Worm (Caenorhabditis elegans) whole organism, mixed stage, embryonic: Measurements from ENCODE around the gene arx-6.

Source experiments
- blmp-1 ChIP-seq: fragments of 150-350 bp; optimal IDR thresholded peaks from 2 replicates; lab custom pipeline; 2014; ENCODE audit warnings: missing biosample characterization, missing genetic modification characterization
- ceh-43 ChIP-seq: fragments of 200-800 bp; sonication (Bioruptor generic); optimal IDR thresholded peaks from 2 replicates; lab custom pipeline; 2018; ENCODE audit warnings: mild to moderate bottlenecking, missing genetic modification characterization, moderate library complexity, missing compliant biosample characterization
- ceh-83 ChIP-seq: fragments of 200-800 bp; sonication (Bioruptor generic); optimal IDR thresholded peaks from 2 replicates; lab custom pipeline; 2018; ENCODE audit warnings: mild to moderate bottlenecking, missing genetic modification characterization, missing compliant biosample characterization
- elt-1 ChIP-seq: sonication (generic microtip); optimal IDR thresholded peaks from 2 replicates; lab custom pipeline; 2017; ENCODE audit warnings: missing genetic modification characterization, mild to moderate bottlenecking, missing compliant biosample characterization, antibody characterized with exemption, moderate library complexity, borderline replicate concordance; ENCODE audit not compliant: insufficient read depth
- flh-1 ChIP-seq: fragments of 200-800 bp; sonication (Bioruptor generic); optimal IDR thresholded peaks from 2 replicates; lab custom pipeline; 2018; ENCODE audit warnings: mild to moderate bottlenecking, missing genetic modification characterization, moderate library complexity, missing compliant biosample characterization
- ham-2 ChIP-seq: fragments of 200-800 bp; sonication (Bioruptor generic); optimal IDR thresholded peaks from 2 replicates; lab custom pipeline; 2018; ENCODE audit warnings: mild to moderate bottlenecking, missing genetic modification characterization, missing compliant biosample characterization
- lsy-2 ChIP-seq: fragments of 150-350 bp; optimal IDR thresholded peaks from 2 replicates; lab custom pipeline; 2014; ENCODE audit warnings: missing biosample characterization, missing genetic modification characterization
- nhr-12 ChIP-seq: fragments of 150-350 bp; optimal IDR thresholded peaks from 2 replicates; lab custom pipeline; 2014; ENCODE audit warnings: missing biosample characterization, missing genetic modification characterization
- nhr-2 ChIP-seq: fragments of 150-350 bp; optimal IDR thresholded peaks from 2 replicates; lab custom pipeline; 2014; ENCODE audit warnings: missing biosample characterization, missing genetic modification characterization
- nhr-237 ChIP-seq: fragments of 150-350 bp; optimal IDR thresholded peaks from 2 replicates; lab custom pipeline; 2014; ENCODE audit warnings: missing biosample characterization, missing genetic modification characterization
- nhr-76 ChIP-seq: sonication (generic microtip); optimal IDR thresholded peaks from 2 replicates; lab custom pipeline; 2017; ENCODE audit warnings: missing biosample characterization, missing genetic modification characterization
- sptf-1 ChIP-seq: sonication (generic microtip); optimal IDR thresholded peaks from 2 replicates; lab custom pipeline; 2017; ENCODE audit warnings: mild to moderate bottlenecking, missing genetic modification characterization, moderate library complexity, missing compliant biosample characterization
- unc-62 ChIP-seq: fragments of 150-350 bp; optimal IDR thresholded peaks from 2 replicates; lab custom pipeline; 2014; ENCODE audit warnings: missing biosample characterization, missing genetic modification reagents, missing genetic modification characterization
- ztf-11 ChIP-seq: fragments of 150-350 bp; optimal IDR thresholded peaks from 2 replicates; lab custom pipeline; 2014; ENCODE audit warnings: missing biosample characterization, missing genetic modification characterization

ce11 chrIII:4883429-4883828 is 5.0 kb downstream of the arx-6 start, which contains the start of gene clec-5:
- TF ChIP-seq nhr-76 (tag; lab: Kevin White, UChicago) (no peak), flh-1 (no peak), lsy-2 (no peak), unc-62 (no peak), nhr-2 (no peak), blmp-1 (tag; lab: Kevin White, UChicago) (no peak), ztf-11 (tag; lab: Kevin White, UChicago) (no peak), nhr-237 (tag; lab: Kevin White, UChicago) (no peak), ham-2 (GFP tag; lab: Kevin White, UChicago) (no peak), ceh-43 (GFP tag; lab: Kevin White, UChicago) (no peak), nhr-12 (no peak), sptf-1 (tag; lab: Kevin White, UChicago) (no peak), elt-1 (no peak), ceh-83 (GFP tag; lab: Kevin White, UChicago) (no peak)
